Fruit fly (Drosophila melanogaster) whole organism: ENCODE results near the gene Acsx4.

Experiments
- CG8478 ChIP-seq: fragments of >200 bp; optimal IDR thresholded peaks from 2 replicates; lab custom pipeline; 2018; ENCODE audit warnings: inconsistent platforms
- EcR ChIP-seq, 2 experiments: fragments of >200 bp; optimal IDR thresholded peaks; 2 replicates each; lab custom pipeline; 2017; ENCODE audit warnings: missing biosample characterization in 2 of 2, missing genetic modification characterization in 2 of 2, missing genetic modification reagents in 2 of 2
- pan ChIP-seq: fragments of >200 bp; optimal IDR thresholded peaks from 2 replicates; lab custom pipeline; 2017
- usp ChIP-seq: fragments of >200 bp; optimal IDR thresholded peaks from 2 replicates; lab custom pipeline; 2017; ENCODE audit warnings: missing biosample characterization, missing genetic modification characterization, mixed read lengths

DNA sequence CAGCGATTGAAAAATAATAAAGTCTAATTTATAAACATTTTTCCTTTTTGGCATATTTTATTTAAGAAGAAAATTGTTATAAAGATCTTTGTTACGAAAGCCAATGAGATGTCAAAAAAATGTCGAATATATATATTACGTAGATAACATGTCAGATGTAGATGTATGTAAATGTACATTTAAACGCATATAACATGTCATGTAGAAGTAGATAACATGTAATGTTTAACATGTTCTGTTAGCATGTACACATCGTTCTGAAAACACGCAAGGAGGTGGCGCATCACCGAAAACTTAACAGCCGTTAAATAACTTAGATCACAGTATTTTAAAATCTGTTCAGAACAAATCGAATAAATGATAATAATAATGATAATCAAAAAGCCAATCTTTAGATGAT is 9.2 kb upstream of the Acsx4 start:
- no peak for TF ChIP-seq usp
- TF ChIP-seq pan (lab: Kevin White, UChicago): no peak
- no peak for TF ChIP-seq EcR (GFP tag; optimal IDR thresholded peaks at IDR 0.05; lab: Kevin White, UChicago)
- TF ChIP-seq CG8478 (lab: Kevin White, UChicago): no peak
